Worm (Caenorhabditis elegans) whole organism, midembryonic: ENCODE results near the gene scl-9.

Source experiments
- T22C8.4 ChIP-seq: fragments of 200-800 bp; sonication (Bioruptor generic); IDR thresholded peaks from 2 replicates; pipeline ENCODE4 v1.3.6; 2022; ENCODE audit warnings: missing genetic modification characterization, missing compliant biosample characterization
- klf-2 ChIP-seq: fragments of 200-800 bp; sonication (Bioruptor generic); conservative IDR thresholded peaks from 2 replicates; pipeline ENCODE4 v1.3.6; 2022; ENCODE audit warnings: missing genetic modification reagents, missing genetic modification characterization, missing compliant biosample characterization
- med-1 ChIP-seq: sonication (generic microtip); optimal IDR thresholded peaks from 2 replicates; lab custom pipeline; 2017; ENCODE audit warnings: missing genetic modification characterization, mild to moderate bottlenecking, missing compliant biosample characterization, antibody characterized with exemption, missing genetic modification reagents; ENCODE audit not compliant: insufficient read depth
- ref-1 ChIP-seq: fragments of 200-800 bp; sonication (Bioruptor generic); conservative IDR thresholded peaks from 2 replicates; pipeline ENCODE4 v1.3.6; 2022; ENCODE audit warnings: missing genetic modification reagents, missing genetic modification characterization, missing compliant biosample characterization

DNA sequence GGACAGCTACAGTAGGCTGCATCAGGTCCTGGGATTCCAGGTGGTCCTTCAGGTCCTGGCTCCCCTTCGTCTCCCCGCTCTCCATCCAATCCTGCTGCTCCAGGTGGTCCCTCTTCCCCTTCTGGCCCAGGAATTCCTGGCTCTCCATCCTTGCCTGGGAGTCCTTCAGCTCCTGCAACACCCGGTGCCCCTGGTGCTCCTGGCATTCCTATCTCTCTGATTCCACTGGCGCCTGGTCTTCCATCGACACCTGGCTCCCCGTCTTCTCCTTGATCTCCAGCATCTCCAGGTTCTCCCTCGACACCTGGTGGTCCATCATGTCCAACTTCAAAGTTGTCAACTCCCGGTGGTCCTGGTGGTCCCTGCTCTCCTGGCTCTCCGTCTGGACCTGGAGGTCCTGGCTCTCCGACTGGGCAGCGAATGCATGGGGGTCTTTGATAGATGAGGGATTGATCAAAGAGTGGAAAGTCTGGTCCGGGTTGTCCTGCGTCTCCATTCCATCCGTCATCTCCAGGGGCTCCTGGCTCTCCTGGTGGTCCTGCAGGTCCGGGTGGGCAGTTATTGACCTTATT is 42.8 kb downstream of the scl-9 start:
- no peak for TF ChIP-seq klf-2
- TF ChIP-seq T22C8.4 (GFP tag; lab: Robert Waterston, UW): no peak
- no peak for TF ChIP-seq ref-1 (GFP tag; lab: Robert Waterston, UW)
- TF ChIP-seq med-1 (GFP tag; lab: Kevin White, UChicago): no peak
